Worm (Caenorhabditis elegans): Measurements from ENCODE around the gene F07C6.3.

- TF ChIP-seq ztf-11 (tag; optimal IDR thresholded peaks at IDR 0.05) (no peak), unc-62 (GFP tag; optimal IDR thresholded peaks at IDR 0.05) (no peak)
Measured at ce11 chrIV:12836208-12836607, 47.2 kb downstream of the F07C6.3 start, which contains the start of gene M02B1.3.
